Worm (Caenorhabditis elegans): ENCODE data around the gene F47B8.18.
"Not testable (repeated sequence)": the region's sequence is repeated elsewhere in the genome, so short reads cannot be mapped to it uniquely, and the experiment has no call there.

DNA sequence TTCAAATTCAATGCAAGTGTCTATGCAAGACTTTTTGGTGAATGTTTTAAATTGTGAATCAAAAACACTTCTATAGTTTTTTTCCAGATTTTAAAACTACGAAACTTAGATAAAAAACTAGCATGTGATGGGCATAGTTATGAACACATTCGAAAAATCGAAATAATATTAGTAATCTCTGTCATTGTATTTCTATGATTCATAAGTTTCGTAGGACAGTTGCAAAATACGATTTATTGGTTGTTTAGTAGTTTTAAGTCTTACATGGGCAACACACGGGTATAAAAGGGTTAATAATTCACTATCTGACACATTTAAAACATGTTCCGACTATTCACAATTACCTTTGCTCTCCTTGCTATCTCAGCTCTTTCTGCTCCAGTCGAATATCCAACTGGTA lies 17.1 kb downstream of the F47B8.18 start, which contains the start of gene spig-5:
- TF ChIP-seq ceh-13 (GFP tag; optimal IDR thresholded peaks at IDR 0.05); tbx-11 (GFP tag; IDR thresholded peaks at IDR 0.05); pes-1 (GFP tag; IDR thresholded peaks at IDR 0.05); ama-1 (optimal IDR thresholded peaks at IDR 0.05); flt-1 (GFP tag; IDR thresholded peaks at IDR 0.05); sea-1 (GFP tag; conservative IDR thresholded peaks at IDR 0.05); ets-7 (tag; optimal IDR thresholded peaks at IDR 0.05); aly-1 (tag; optimal IDR thresholded peaks at IDR 0.05); scrt-1 (GFP tag; IDR thresholded peaks at IDR 0.05): not testable (repeated sequence)

Measured in whole organism, early embryonic.